Fruit fly (Drosophila melanogaster): ENCODE data around the gene CG8661.

Gene CG8661

dm6 chrX:17308211-17308610 lies 23.9 kb upstream of the CG8661 start (continued):
- TF ChIP-seq CG12391 (tag; optimal IDR thresholded peaks at IDR 0.05) (peak; percentile 21), CG2678 (tag; optimal IDR thresholded peaks at IDR 0.05) (peak; percentile 20), CoRest (tag; optimal IDR thresholded peaks at IDR 0.05) (peak; percentile 15), CG2712 (tag; optimal IDR thresholded peaks at IDR 0.05) (peak; percentile 46), CG17361 (GFP tag; IDR thresholded peaks at IDR 0.05) (peak; percentile 63; the same call in 2 of the 3 replicates), Hr51 (GFP tag; optimal IDR thresholded peaks at IDR 0.05) (peak in 1 of 2 experiments; percentile 30), Sox102F (GFP tag; optimal IDR thresholded peaks at IDR 0.05) (peak; percentile 37), sna (GFP tag; IDR thresholded peaks at IDR 0.05; ENCODE audit: partially characterized antibody) (no peak), pros (GFP tag; optimal IDR thresholded peaks at IDR 0.05) (no peak), lilli (GFP tag; optimal IDR thresholded peaks at IDR 0.05) (no peak), fd96Cb (tag; optimal IDR thresholded peaks at IDR 0.05) (peak; percentile 15), phol (tag; optimal IDR thresholded peaks at IDR 0.05) (peak; percentile 55), Ssrp (tag; optimal IDR thresholded peaks at IDR 0.05) (peak; percentile 34), dmrt99B (tag; optimal IDR thresholded peaks at IDR 0.05) (peak; percentile 44), CG13424 (tag; optimal IDR thresholded peaks at IDR 0.05) (peak; percentile 17), Usf (GFP tag; optimal IDR thresholded peaks at IDR 0.05) (no peak), Ptx1 (GFP tag; IDR thresholded peaks at IDR 0.05) (0 out of 2 replicates have a peak, but pooled peaks have one; percentile 8), YL-1 (GFP tag; optimal IDR thresholded peaks at IDR 0.05) (no peak), CG11504 (tag; optimal IDR thresholded peaks at IDR 0.05) (peak; percentile 56), nmo (GFP tag; optimal IDR thresholded peaks at IDR 0.05) (peak; percentile 35), CG14710 (tag; optimal IDR thresholded peaks at IDR 0.05) (peak; percentile 22), fru (optimal IDR thresholded peaks at IDR 0.05) (no peak), eyg (GFP tag; optimal IDR thresholded peaks at IDR 0.05) (no peak), dmrt11E (tag; optimal IDR thresholded peaks at IDR 0.05) (peak; percentile 24)

- TF ChIP-seq CG2712 (tag; optimal IDR thresholded peaks at IDR 0.05) (peak; percentile 11), dm (GFP tag; optimal IDR thresholded peaks at IDR 0.05) (peak; percentile 70), HmgZ (tag; optimal IDR thresholded peaks at IDR 0.05) (peak; percentile 64), Vsx1 (GFP tag; optimal IDR thresholded peaks at IDR 0.05) (peak; percentile 66), CG8290 (GFP tag; optimal IDR thresholded peaks at IDR 0.05) (no peak), CG8290 (tag; optimal IDR thresholded peaks at IDR 0.05) (peak in 1 of 2 experiments; percentile 66), tin (GFP tag; optimal IDR thresholded peaks at IDR 0.05) (no peak), tgo (GFP tag; IDR thresholded peaks at IDR 0.05) (no peak), sr (GFP tag; IDR thresholded peaks at IDR 0.05) (no peak), CG2116 (GFP tag; optimal IDR thresholded peaks at IDR 0.05) (peak; percentile 21), CG10267 (tag; optimal IDR thresholded peaks at IDR 0.05) (peak; percentile 39), Lhr (GFP tag; optimal IDR thresholded peaks at IDR 0.05) (peak; percentile 93), Abd-B (GFP tag; optimal IDR thresholded peaks at IDR 0.05) (peak; percentile 76), nerfin-2 (GFP tag; IDR thresholded peaks at IDR 0.05; ENCODE audit: partially characterized antibody) (0 out of 2 replicates have a peak, but pooled peaks have one; percentile 16), CG7357 (GFP tag; IDR thresholded peaks at IDR 0.05) (no peak), CG42726 (GFP tag; IDR thresholded peaks at IDR 0.05; ENCODE audit: partially characterized antibody) (peak; percentile 31; the same call in 1 of the 2 replicates), CG12659 (GFP tag; optimal IDR thresholded peaks at IDR 0.05) (peak; percentile 56), Ets65A (GFP tag) (no peak), CG1233 (GFP tag; optimal IDR thresholded peaks at IDR 0.05) (no peak), knrl (GFP tag; IDR thresholded peaks at IDR 0.05; ENCODE audit: partially characterized antibody) (0 out of 3 replicates have a peak, but pooled peaks have one; percentile 47), phol (tag; optimal IDR thresholded peaks at IDR 0.05) (peak; percentile 25), Dref (GFP tag; IDR thresholded peaks at IDR 0.05) (0 out of 2 replicates have a peak, but pooled peaks have one; percentile 23), sna (GFP tag; IDR thresholded peaks at IDR 0.05; ENCODE audit: partially characterized antibody) (peak; percentile 21; the same call in 1 of the 2 replicates), Dp (GFP tag; optimal IDR thresholded peaks at IDR 0.05) (peak; percentile 95), pb (GFP tag; optimal IDR thresholded peaks at IDR 0.05) (no peak), CG32772 (GFP tag; IDR thresholded peaks at IDR 0.05) (no peak), Trl (optimal IDR thresholded peaks at IDR 0.05) (peak in 1 of 2 experiments; percentile 2), Trl (GFP tag; optimal IDR thresholded peaks at IDR 0.05) (no peak), CG4820 (GFP tag; optimal IDR thresholded peaks at IDR 0.05) (no peak)
Measured at dm6 chrX:17305544-17305943, 21.2 kb upstream of the CG8661 start.
